Worm (Caenorhabditis elegans): ENCODE results near the gene R07C3.13.

ce11 chrII:950374-950773 is 23.1 kb upstream of the R07C3.13 start:
- TF ChIP-seq W03F9.2 (tag; optimal IDR thresholded peaks at IDR 0.05) (no peak), him-1 (tag; optimal IDR thresholded peaks at IDR 0.05) (no peak)

Data from whole organism, L4/young adult.